Fruit fly (Drosophila melanogaster): ENCODE data around the gene CG7179.
A peak's percentile ranks its signal among the peaks of the same experiment; 100 is the strongest.

The CG7179 gene

DNA sequence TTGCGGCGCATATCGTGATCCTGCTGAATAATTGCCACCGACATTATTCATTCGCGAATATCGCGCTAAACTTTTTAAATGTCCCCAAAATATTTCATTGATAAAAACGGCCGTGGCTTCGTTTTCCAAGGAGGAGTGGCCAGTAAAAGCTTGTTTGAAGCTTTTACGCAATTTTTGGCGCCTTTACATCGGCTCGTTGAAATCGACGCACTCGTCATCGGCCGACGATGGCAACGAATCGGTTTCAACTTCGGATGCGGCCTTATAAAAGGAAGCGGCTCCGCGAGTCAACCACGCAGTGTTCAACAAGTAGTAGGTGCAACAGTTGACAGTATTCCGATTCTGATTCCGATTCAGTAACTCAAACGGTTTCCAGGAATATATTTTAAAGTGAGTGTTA, 10.5 kb downstream of the CG7179 start, which contains the start of gene CG7191:
CG7191 (plus strand) TSS at position 301 of the 400 bp plus-strand sequence.
- no peak for TF ChIP-seq Pif1B (GFP tag; optimal IDR thresholded peaks at IDR 0.05)

DNA sequence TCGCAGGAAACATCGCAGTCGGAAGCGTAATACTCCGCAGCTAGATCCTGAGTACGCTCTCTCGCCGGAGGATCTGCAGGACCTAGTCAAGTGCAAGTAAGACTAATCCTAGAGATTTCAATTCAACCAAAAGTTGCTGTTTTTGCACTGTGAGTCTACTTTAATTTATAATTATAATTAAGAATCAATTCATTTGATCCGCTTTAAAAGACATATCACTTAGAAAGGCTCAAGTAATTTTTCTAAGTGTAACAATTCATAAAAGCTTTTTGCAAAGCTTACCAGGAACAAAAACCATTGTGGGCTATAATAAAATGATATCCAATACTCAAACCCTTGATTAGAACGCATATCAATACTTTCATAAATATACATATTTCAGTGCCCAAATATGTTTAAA, 21.0 kb downstream of the CG7179 start:
- TF ChIP-seq CG13204 (GFP tag; optimal IDR thresholded peaks at IDR 0.05), result no peak
- no peak for TF ChIP-seq D1 (tag; optimal IDR thresholded peaks at IDR 0.05)
- no peak for TF ChIP-seq CG9948 (tag; optimal IDR thresholded peaks at IDR 0.05)
- TF ChIP-seq CG14655 (GFP tag; optimal IDR thresholded peaks at IDR 0.05), result no peak
- no peak for TF ChIP-seq CG34367 (tag; optimal IDR thresholded peaks at IDR 0.05)
- no peak for TF ChIP-seq CG10348 (GFP tag; IDR thresholded peaks at IDR 0.05)
- TF ChIP-seq rn (GFP tag; IDR thresholded peaks at IDR 0.05), result no peak
- no peak for TF ChIP-seq Pif1A (GFP tag; optimal IDR thresholded peaks at IDR 0.05)
- TF ChIP-seq Snoo (tag; optimal IDR thresholded peaks at IDR 0.05), result no peak
- TF ChIP-seq CG8159 (tag; optimal IDR thresholded peaks at IDR 0.05), result peak; percentile 2
- TF ChIP-seq CG17806 (tag; optimal IDR thresholded peaks at IDR 0.05), result no peak
- TF ChIP-seq EcR (GFP tag; optimal IDR thresholded peaks at IDR 0.05), result no peak
- no peak for TF ChIP-seq Pif1B (GFP tag; optimal IDR thresholded peaks at IDR 0.05)
- peak; percentile 51; the same call in 2 of the 3 replicates for TF ChIP-seq CG4496 (GFP tag; IDR thresholded peaks at IDR 0.05)
- no peak for TF ChIP-seq fd96Ca (GFP tag; IDR thresholded peaks at IDR 0.05)
- TF ChIP-seq CG15710 (tag; optimal IDR thresholded peaks at IDR 0.05), result no peak
- TF ChIP-seq Ets98B (GFP tag; IDR thresholded peaks at IDR 0.05), result no peak

DNA sequence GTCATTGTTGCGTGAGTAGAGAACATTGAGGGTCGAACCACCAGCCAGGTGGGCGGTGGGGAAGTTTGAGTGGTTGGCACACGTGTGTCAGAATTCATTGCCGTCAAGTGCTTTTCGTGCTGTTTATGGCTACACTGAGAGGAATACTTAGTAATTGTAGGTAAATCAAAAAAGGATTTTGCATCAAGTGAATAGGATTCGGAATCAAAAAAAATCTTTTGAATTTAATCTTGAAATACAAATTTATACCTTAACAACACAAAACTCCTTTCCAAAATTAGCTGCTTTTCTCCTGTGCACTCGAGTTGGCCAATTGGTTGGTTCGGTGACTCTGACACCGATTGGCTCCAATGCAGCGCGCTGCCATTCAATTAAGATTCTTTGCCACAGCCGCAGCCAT, 23.3 kb downstream of the CG7179 start:
- TF ChIP-seq CG12605 (GFP tag; IDR thresholded peaks at IDR 0.05), result no peak
- TF ChIP-seq CG8301 (tag; optimal IDR thresholded peaks at IDR 0.05), result peak; percentile 43
- TF ChIP-seq CG15710 (tag; optimal IDR thresholded peaks at IDR 0.05), result no peak
- peak; percentile 27 for TF ChIP-seq CG17806 (tag; optimal IDR thresholded peaks at IDR 0.05)
- peak; percentile 53 for TF ChIP-seq Ets98B (GFP tag; IDR thresholded peaks at IDR 0.05)
- TF ChIP-seq CG8159 (tag; optimal IDR thresholded peaks at IDR 0.05), result peak; percentile 25
- peak; percentile 70; the same call in 2 of the 3 replicates for TF ChIP-seq CG4496 (GFP tag; IDR thresholded peaks at IDR 0.05)
- TF ChIP-seq Pif1B (GFP tag; optimal IDR thresholded peaks at IDR 0.05), result no peak
- no peak for TF ChIP-seq EcR (GFP tag; optimal IDR thresholded peaks at IDR 0.05)
- TF ChIP-seq Pif1A (GFP tag; optimal IDR thresholded peaks at IDR 0.05), result no peak
- no peak for TF ChIP-seq D1 (tag; optimal IDR thresholded peaks at IDR 0.05)
- TF ChIP-seq rn (GFP tag; IDR thresholded peaks at IDR 0.05), result no peak
- no peak for TF ChIP-seq CG10348 (GFP tag; IDR thresholded peaks at IDR 0.05)
- peak; percentile 31 for TF ChIP-seq CG14655 (GFP tag; optimal IDR thresholded peaks at IDR 0.05)
- TF ChIP-seq CG32121 (GFP tag; IDR thresholded peaks at IDR 0.05), result peak; percentile 53; the same call in 1 of the 2 replicates
- peak; percentile 5 for TF ChIP-seq CG9948 (tag; optimal IDR thresholded peaks at IDR 0.05)
- no peak for TF ChIP-seq gl (tag; optimal IDR thresholded peaks at IDR 0.05)
- no peak for TF ChIP-seq CG34367 (tag; optimal IDR thresholded peaks at IDR 0.05)
- TF ChIP-seq Snoo (tag; optimal IDR thresholded peaks at IDR 0.05), result no peak
- TF ChIP-seq CG13204 (GFP tag; optimal IDR thresholded peaks at IDR 0.05), result no peak
- TF ChIP-seq fd96Ca (GFP tag; IDR thresholded peaks at IDR 0.05), result peak; percentile 69; the same call in 2 of the 3 replicates

DNA sequence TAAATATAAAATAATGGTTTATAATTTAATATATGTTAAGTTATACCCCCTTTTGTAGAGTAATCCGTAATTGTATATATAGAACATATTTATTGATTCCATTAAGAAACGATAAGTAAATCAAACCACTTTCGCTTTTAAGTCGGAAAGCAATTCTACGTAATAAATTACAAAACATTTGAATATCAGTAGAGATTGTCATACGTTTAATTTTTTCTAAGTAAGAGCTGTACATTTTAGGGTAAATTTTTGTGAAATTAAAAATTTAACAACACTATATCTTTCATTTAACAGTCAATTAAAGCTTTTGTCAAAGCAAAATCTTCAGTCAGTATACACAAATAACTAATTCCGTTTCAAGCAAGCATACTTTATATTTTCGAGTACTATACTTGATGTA, 24.0 kb downstream of the CG7179 start, which contains the start of gene CG46025:
CG46025 (plus strand) TSS at position 301 of the 400 bp plus-strand sequence.
- no peak for TF ChIP-seq CG10348 (GFP tag; IDR thresholded peaks at IDR 0.05)
- TF ChIP-seq CG17806 (tag; optimal IDR thresholded peaks at IDR 0.05), result no peak
- TF ChIP-seq Snoo (tag; optimal IDR thresholded peaks at IDR 0.05), result no peak
- TF ChIP-seq CG13204 (GFP tag; optimal IDR thresholded peaks at IDR 0.05), result no peak
- no peak for TF ChIP-seq Ets98B (GFP tag; IDR thresholded peaks at IDR 0.05)
- TF ChIP-seq gl (tag; optimal IDR thresholded peaks at IDR 0.05), result no peak
- TF ChIP-seq CG32121 (GFP tag; IDR thresholded peaks at IDR 0.05), result no peak
- TF ChIP-seq rn (GFP tag; IDR thresholded peaks at IDR 0.05), result no peak
- no peak for TF ChIP-seq CG14655 (GFP tag; optimal IDR thresholded peaks at IDR 0.05)
- TF ChIP-seq Pif1B (GFP tag; optimal IDR thresholded peaks at IDR 0.05), result no peak
- TF ChIP-seq CG9948 (tag; optimal IDR thresholded peaks at IDR 0.05), result no peak
- TF ChIP-seq fd96Ca (GFP tag; IDR thresholded peaks at IDR 0.05), result no peak

DNA sequence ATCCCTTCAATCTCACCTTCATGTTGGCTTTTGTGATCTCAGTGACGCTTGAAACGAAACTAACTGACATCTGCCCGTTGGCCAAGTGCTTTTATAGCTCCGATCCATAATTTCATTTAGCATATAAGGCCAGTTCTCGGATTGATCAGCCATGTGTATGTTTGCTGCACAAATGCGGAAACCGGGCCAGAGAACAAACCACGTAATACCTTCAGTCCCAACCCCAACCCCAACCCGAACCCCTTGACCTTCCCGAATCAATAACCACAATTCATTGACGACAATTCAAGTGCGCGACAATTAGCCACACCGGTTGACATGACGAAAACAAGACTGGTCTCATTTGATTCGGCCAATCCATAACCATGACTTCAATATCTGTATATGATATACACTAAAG, 24.7 kb downstream of the CG7179 start, which contains the start of gene CG7203:
CG7203 (minus strand) TSS at position 101 of the 400 bp plus-strand sequence.
- TF ChIP-seq Pif1A (GFP tag; optimal IDR thresholded peaks at IDR 0.05), result no peak
- TF ChIP-seq CG10348 (GFP tag; IDR thresholded peaks at IDR 0.05), result no peak
- no peak for TF ChIP-seq CG13204 (GFP tag; optimal IDR thresholded peaks at IDR 0.05)
- TF ChIP-seq CG9948 (tag; optimal IDR thresholded peaks at IDR 0.05), result no peak
- TF ChIP-seq CG15710 (tag; optimal IDR thresholded peaks at IDR 0.05), result no peak
- TF ChIP-seq Snoo (tag; optimal IDR thresholded peaks at IDR 0.05), result no peak
- no peak for TF ChIP-seq rn (GFP tag; IDR thresholded peaks at IDR 0.05)
- no peak for TF ChIP-seq CG4496 (GFP tag; IDR thresholded peaks at IDR 0.05)
- no peak for TF ChIP-seq CG34367 (tag; optimal IDR thresholded peaks at IDR 0.05)

DNA sequence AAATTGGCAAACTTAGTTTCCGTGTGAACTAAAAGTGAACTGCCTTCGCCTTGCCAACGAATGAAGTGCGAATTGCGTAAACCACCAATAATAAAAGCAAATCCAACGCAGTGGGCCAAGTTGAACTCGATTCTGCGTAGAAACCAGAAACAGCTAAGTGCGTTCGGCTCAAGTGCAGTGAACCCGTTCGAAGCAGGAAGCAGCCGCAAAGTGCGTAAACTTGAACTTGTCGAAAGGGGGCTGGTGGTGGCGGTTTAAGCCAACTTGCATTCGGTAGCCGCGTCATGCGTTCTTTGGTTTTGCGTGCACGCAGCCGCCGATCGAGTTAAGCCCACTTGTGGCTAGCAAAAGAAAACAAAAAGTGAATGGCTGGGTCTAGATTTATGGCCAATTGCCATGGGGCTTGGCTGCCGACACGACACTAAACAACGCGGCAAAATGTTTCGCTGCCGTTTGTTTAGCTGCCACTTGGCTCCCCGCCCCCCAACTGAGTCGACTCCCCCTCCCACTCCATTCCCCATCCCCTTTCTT, 27.1 kb downstream of the CG7179 start:
- TF ChIP-seq CG32121 (GFP tag; IDR thresholded peaks at IDR 0.05) (no peak), fd96Ca (GFP tag; IDR thresholded peaks at IDR 0.05) (0 out of 3 replicates have a peak, but pooled peaks have one; percentile 20), rn (GFP tag; IDR thresholded peaks at IDR 0.05) (no peak), Pif1B (GFP tag; optimal IDR thresholded peaks at IDR 0.05) (no peak), CG17806 (tag; optimal IDR thresholded peaks at IDR 0.05) (no peak), EcR (GFP tag; optimal IDR thresholded peaks at IDR 0.05) (peak; percentile 95), CG4496 (GFP tag; IDR thresholded peaks at IDR 0.05) (0 out of 3 replicates have a peak, but pooled peaks have one; percentile 40), CG13204 (GFP tag; optimal IDR thresholded peaks at IDR 0.05) (peak; percentile 17)
